Fruit fly (Drosophila melanogaster) whole organism, embryonic: ENCODE measurements around the gene CG10019.
A peak's percentile ranks its signal among the peaks of the same experiment; 100 is the strongest.

Source experiments
- Aef1 ChIP-seq: fragments of 200-800 bp; sonication (Bioruptor generic); IDR thresholded peaks from 3 replicates; pipeline ENCODE4 v1.3.6; 2022; ENCODE audit warnings: missing biosample characterization, missing genetic modification characterization
- Atf-2 ChIP-seq: fragments of 200-800 bp; sonication (Bioruptor generic); optimal IDR thresholded peaks from 2 replicates; lab custom pipeline; 2016; ENCODE audit warnings: missing biosample characterization, missing genetic modification characterization
- Atf6 ChIP-seq: fragments of 200-800 bp; sonication (Bioruptor generic); IDR thresholded peaks from 2 replicates; pipeline ENCODE4 v1.3.6; 2022; ENCODE audit warnings: missing biosample characterization, missing genetic modification characterization
- CG10543 ChIP-seq: fragments of 200-800 bp; sonication (Bioruptor generic); optimal IDR thresholded peaks from 3 replicates; lab custom pipeline; 2017; ENCODE audit warnings: missing biosample characterization, mild to moderate bottlenecking, missing genetic modification characterization, moderate library complexity
- CG11456 ChIP-seq: fragments of 200-800 bp; sonication (Bioruptor generic); IDR thresholded peaks from 3 replicates; pipeline ENCODE4 v1.3.6; 2022; ENCODE audit warnings: missing biosample characterization, missing genetic modification characterization
- CG14965 ChIP-seq: fragments of 200-800 bp; sonication (Bioruptor generic); optimal IDR thresholded peaks from 2 replicates; lab custom pipeline; 2016; ENCODE audit warnings: missing biosample characterization, missing genetic modification characterization, borderline replicate concordance
- CG15011 ChIP-seq: fragments of 200-800 bp; sonication (Bioruptor generic); optimal IDR thresholded peaks from 3 replicates; lab custom pipeline; 2018; ENCODE audit warnings: missing biosample characterization, mild to moderate bottlenecking, missing genetic modification characterization
- CG15269 ChIP-seq: fragments of 200-800 bp; sonication (Bioruptor generic); optimal IDR thresholded peaks from 2 replicates; lab custom pipeline; 2018; ENCODE audit warnings: missing biosample characterization, mild to moderate bottlenecking, missing genetic modification characterization, moderate library complexity
- CG17568 ChIP-seq: fragments of 200-800 bp; sonication (Bioruptor generic); optimal IDR thresholded peaks from 2 replicates; lab custom pipeline; 2018; ENCODE audit warnings: missing biosample characterization, mild to moderate bottlenecking, missing genetic modification characterization, moderate library complexity
- CG1792 ChIP-seq: fragments of 200-800 bp; sonication (Bioruptor generic); optimal IDR thresholded peaks from 2 replicates; lab custom pipeline; 2016; ENCODE audit warnings: missing biosample characterization, missing genetic modification characterization
- CG18262 ChIP-seq: fragments of 200-800 bp; optimal IDR thresholded peaks from 3 replicates; lab custom pipeline; 2019; ENCODE audit warnings: missing biosample characterization, mild to moderate bottlenecking, missing genetic modification characterization, moderate library complexity
- CG18619 ChIP-seq: fragments of 200-800 bp; sonication (Bioruptor generic); optimal IDR thresholded peaks from 3 replicates; lab custom pipeline; 2017; ENCODE audit warnings: missing biosample characterization, mild to moderate bottlenecking, missing genetic modification characterization
- CG33213 ChIP-seq: fragments of 200-800 bp; sonication (Bioruptor generic); optimal IDR thresholded peaks from 3 replicates; lab custom pipeline; 2016; ENCODE audit warnings: missing biosample characterization, missing genetic modification characterization
- CG3838 ChIP-seq: fragments of 200-800 bp; sonication (Bioruptor generic); optimal IDR thresholded peaks from 3 replicates; lab custom pipeline; 2016; ENCODE audit warnings: missing biosample characterization, missing genetic modification characterization
- CG4328 ChIP-seq: fragments of 200-800 bp; sonication (Bioruptor generic); optimal IDR thresholded peaks from 3 replicates; lab custom pipeline; 2017; ENCODE audit warnings: missing biosample characterization, missing genetic modification reagents, missing genetic modification characterization
- CG4360 ChIP-seq: fragments of 200-800 bp; sonication (Bioruptor generic); IDR thresholded peaks from 2 replicates; pipeline ENCODE4 v1.3.6; 2022; ENCODE audit warnings: missing biosample characterization, missing genetic modification characterization
- CG6689 ChIP-seq: fragments of 200-800 bp; sonication (Bioruptor generic); IDR thresholded peaks from 2 replicates; pipeline ENCODE4 v1.3.6; 2022; ENCODE audit warnings: missing biosample characterization, missing genetic modification characterization
- CG7271 ChIP-seq: fragments of 200-800 bp; sonication (Bioruptor generic); optimal IDR thresholded peaks from 2 replicates; lab custom pipeline; 2018; ENCODE audit warnings: missing biosample characterization, mild to moderate bottlenecking, missing genetic modification characterization, moderate library complexity
- CG9609 ChIP-seq: fragments of 200-800 bp; sonication (Bioruptor generic); optimal IDR thresholded peaks from 3 replicates; lab custom pipeline; 2016; ENCODE audit warnings: missing biosample characterization, missing genetic modification characterization
- CHES-1-like ChIP-seq: fragments of 200-800 bp; sonication (Bioruptor generic); optimal IDR thresholded peaks from 2 replicates; lab custom pipeline; 2016; ENCODE audit warnings: missing biosample characterization, missing genetic modification characterization
- Hey ChIP-seq: fragments of 200-800 bp; sonication (Bioruptor generic); optimal IDR thresholded peaks from 3 replicates; lab custom pipeline; 2018; ENCODE audit warnings: missing biosample characterization, mild to moderate bottlenecking, missing genetic modification characterization
- HmgD ChIP-seq: fragments of 200-800 bp; sonication (Bioruptor generic); optimal IDR thresholded peaks from 3 replicates; lab custom pipeline; 2016; ENCODE audit warnings: missing biosample characterization, missing genetic modification characterization
- Jarid2 ChIP-seq: fragments of 200-800 bp; sonication (Bioruptor generic); optimal IDR thresholded peaks from 3 replicates; lab custom pipeline; 2017; ENCODE audit warnings: mild to moderate bottlenecking, missing biosample characterization, missing genetic modification reagents, missing genetic modification characterization
- NC2β ChIP-seq: fragments of 200-800 bp; sonication (Bioruptor generic); optimal IDR thresholded peaks from 2 replicates; lab custom pipeline; 2016; ENCODE audit warnings: missing biosample characterization, missing genetic modification characterization
- Nf-YA ChIP-seq: fragments of 200-800 bp; sonication (Bioruptor generic); IDR thresholded peaks from 2 replicates; pipeline ENCODE4 v1.3.6; 2022; ENCODE audit warnings: missing biosample characterization, missing genetic modification characterization
- Ptx1 ChIP-seq: fragments of 200-800 bp; sonication (Bioruptor generic); IDR thresholded peaks from 2 replicates; pipeline ENCODE4 v1.3.6; 2022; ENCODE audit warnings: missing biosample characterization, missing genetic modification characterization
- Sox102F ChIP-seq: fragments of 200-800 bp; sonication (Bioruptor generic); optimal IDR thresholded peaks from 2 replicates; lab custom pipeline; 2018; ENCODE audit warnings: missing biosample characterization, mild to moderate bottlenecking, missing genetic modification characterization, moderate library complexity
- Xrp1 ChIP-seq: fragments of 200-800 bp; sonication (Bioruptor generic); IDR thresholded peaks from 2 replicates; pipeline ENCODE4 v1.3.6; 2022; ENCODE audit warnings: missing biosample characterization, missing genetic modification characterization
- cad ChIP-seq: fragments of >200 bp; optimal IDR thresholded peaks from 2 replicates; lab custom pipeline; 2017; ENCODE audit warnings: missing biosample characterization, missing genetic modification characterization
- chinmo ChIP-seq: fragments of 200-800 bp; sonication (Bioruptor generic); IDR thresholded peaks from 4 replicates; pipeline ENCODE4 v1.3.6; 2022; ENCODE audit warnings: missing biosample characterization, missing genetic modification characterization; ENCODE audit not compliant: partially characterized antibody
- croc ChIP-seq: fragments of 200-800 bp; sonication (Bioruptor generic); conservative IDR thresholded peaks from 3 replicates; pipeline ENCODE4 v1.3.6; 2022; ENCODE audit warnings: missing biosample characterization, missing genetic modification characterization
- cwo ChIP-seq: fragments of 200-800 bp; sonication (Bioruptor generic); optimal IDR thresholded peaks from 3 replicates; lab custom pipeline; 2017; ENCODE audit warnings: missing biosample characterization, missing genetic modification characterization, mild to moderate bottlenecking, moderate library complexity, missing genetic modification reagents
- dmrt11E ChIP-seq: fragments of 200-800 bp; sonication (Bioruptor generic); optimal IDR thresholded peaks from 3 replicates; lab custom pipeline; 2018; ENCODE audit warnings: missing biosample characterization, mild to moderate bottlenecking, missing genetic modification characterization, moderate library complexity
- dysf ChIP-seq: fragments of 200-800 bp; sonication (Bioruptor generic); IDR thresholded peaks from 3 replicates; pipeline ENCODE4 v1.3.6; 2022; ENCODE audit warnings: missing biosample characterization, missing genetic modification characterization
- exex ChIP-seq: fragments of 200-800 bp; sonication (Bioruptor generic); optimal IDR thresholded peaks from 4 replicates; lab custom pipeline; 2018; ENCODE audit warnings: missing biosample characterization, mild to moderate bottlenecking, missing genetic modification characterization, moderate library complexity
- inv ChIP-seq: fragments of 200-800 bp; sonication (Bioruptor generic); IDR thresholded peaks from 2 replicates; pipeline ENCODE4 v1.3.6; 2022; ENCODE audit warnings: missing biosample characterization, missing genetic modification characterization; ENCODE audit not compliant: partially characterized antibody
- lov ChIP-seq, 2 experiments: fragments of 200-800 bp in 1 of 2; fragments of >200 bp in 1 of 2; sonication (Bioruptor generic) in 1 of 2; IDR thresholded peaks in 1 of 2; optimal IDR thresholded peaks in 1 of 2; 2 replicates in 1 of 2; 3 replicates in 1 of 2; pipeline versions ENCODE4 v1.3.6 to Lab custom; 2017 to 2022; ENCODE audit warnings: missing biosample characterization in 1 of 2, missing genetic modification characterization in 1 of 2
- mirr ChIP-seq: fragments of 200-800 bp; sonication (Bioruptor generic); optimal IDR thresholded peaks from 3 replicates; lab custom pipeline; 2018; ENCODE audit warnings: missing biosample characterization, mild to moderate bottlenecking, missing genetic modification characterization
- odd ChIP-seq: fragments of 200-800 bp; sonication (Bioruptor generic); optimal IDR thresholded peaks from 2 replicates; lab custom pipeline; 2017; ENCODE audit warnings: missing biosample characterization, mild to moderate bottlenecking, missing genetic modification characterization
- run ChIP-seq: fragments of 200-800 bp; sonication (Bioruptor generic); optimal IDR thresholded peaks from 3 replicates; lab custom pipeline; 2018; ENCODE audit warnings: missing biosample characterization, mild to moderate bottlenecking, missing genetic modification characterization
- sd ChIP-seq: fragments of 200-800 bp; sonication (Bioruptor generic); optimal IDR thresholded peaks from 3 replicates; lab custom pipeline; 2018; ENCODE audit warnings: missing biosample characterization, mild to moderate bottlenecking, missing genetic modification characterization, moderate library complexity
- so ChIP-seq: fragments of 200-800 bp; sonication (Bioruptor generic); IDR thresholded peaks from 3 replicates; pipeline ENCODE4 v1.3.6; 2022; ENCODE audit warnings: missing biosample characterization, missing genetic modification characterization
- tll ChIP-seq, 2 experiments: fragments of 200-800 bp in 1 of 2; fragments of >200 bp in 1 of 2; sonication (Bioruptor generic) in 1 of 2; optimal IDR thresholded peaks; 2 replicates each; lab custom pipeline; 2017 to 2019; ENCODE audit warnings: missing biosample characterization in 2 of 2, missing genetic modification characterization in 2 of 2, mild to moderate bottlenecking in 1 of 2, moderate library complexity in 1 of 2
- trem ChIP-seq: fragments of 200-800 bp; optimal IDR thresholded peaks from 3 replicates; lab custom pipeline; 2019; ENCODE audit warnings: missing biosample characterization, mild to moderate bottlenecking, missing genetic modification characterization, moderate library complexity
- trh ChIP-seq: fragments of 200-800 bp; sonication (Bioruptor generic); optimal IDR thresholded peaks from 2 replicates; lab custom pipeline; 2016; ENCODE audit warnings: missing biosample characterization, missing genetic modification characterization
- unpg ChIP-seq: fragments of 200-800 bp; sonication (Bioruptor generic); optimal IDR thresholded peaks from 3 replicates; lab custom pipeline; 2018; ENCODE audit warnings: missing biosample characterization, mild to moderate bottlenecking, missing genetic modification characterization, moderate library complexity
- zen ChIP-seq: fragments of 200-800 bp; sonication (Bioruptor generic); optimal IDR thresholded peaks from 3 replicates; lab custom pipeline; 2018; ENCODE audit warnings: missing biosample characterization, mild to moderate bottlenecking, missing genetic modification characterization, moderate library complexity

The CG10019 gene

DNA sequence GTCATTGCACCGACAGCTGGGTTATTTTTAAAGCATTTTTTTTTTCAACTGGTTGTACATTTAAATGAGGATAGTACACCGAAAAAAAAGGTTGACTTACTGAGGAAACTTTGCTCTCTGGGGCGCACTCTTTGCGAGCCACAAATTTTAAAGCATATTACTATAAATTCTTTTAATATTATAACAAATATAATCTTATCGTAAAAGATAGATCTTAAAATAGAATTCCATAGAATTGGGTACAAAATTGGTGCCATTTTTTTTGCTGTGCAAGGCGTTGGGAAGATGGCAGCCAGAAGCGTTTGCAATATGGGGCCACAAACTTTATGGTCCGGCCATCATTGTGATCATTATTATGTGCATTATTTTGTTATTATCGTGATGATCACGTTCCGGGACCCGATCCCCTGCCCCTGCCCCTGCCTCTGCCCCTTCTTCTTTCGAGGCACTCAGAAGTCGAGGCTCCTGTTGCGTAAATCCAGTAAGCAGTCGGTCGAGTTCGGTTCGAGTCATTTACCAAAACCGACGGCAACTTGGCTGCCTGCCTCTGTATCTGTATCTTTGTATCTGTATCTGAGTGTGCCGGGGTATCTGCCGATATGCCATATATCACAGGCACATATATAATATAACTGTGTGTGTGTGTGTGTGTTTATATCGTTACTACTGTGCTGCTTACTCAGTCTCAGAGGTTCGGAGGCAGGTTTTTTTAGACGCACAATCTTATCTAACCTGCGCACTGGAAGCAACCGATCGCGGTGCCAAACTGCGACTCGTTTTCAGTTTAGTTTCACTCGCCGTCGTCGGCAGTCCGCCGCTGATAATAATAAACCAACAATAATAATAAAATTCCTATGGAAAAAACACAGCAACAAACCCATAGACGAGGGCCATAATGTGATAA lies 48.1 kb downstream of the CG10019 start (continued):
- TF ChIP-seq Nf-YA (GFP tag; lab: Robert Waterston, UW) (no peak), CG11456 (GFP tag; lab: Robert Waterston, UW) (no peak), Atf-2 (GFP tag; lab: Kevin White, UChicago) (no peak), CG9609 (no peak), CG15269 (tag; lab: Kevin White, UChicago) (peak; percentile 42), Ptx1 (GFP tag; lab: Robert Waterston, UW) (peak; percentile 40; the same call in 1 of the 2 replicates), Aef1 (GFP tag; lab: Robert Waterston, UW) (0 out of 3 replicates have a peak, but pooled peaks have one; percentile 18), CG14965 (no peak), CG18619 (peak; percentile 16), Xrp1 (GFP tag; lab: Robert Waterston, UW) (peak; percentile 27; the same call in 1 of the 2 replicates), CG1792 (GFP tag; lab: Kevin White, UChicago) (no peak), NC2β (GFP tag; lab: Kevin White, UChicago) (peak; percentile 4), CG7271 (no peak), cad (peak; percentile 49), inv (GFP tag; lab: Robert Waterston, UW) (no peak), mirr (GFP tag; lab: Kevin White, UChicago) (peak; percentile 78), sd (tag; lab: Kevin White, UChicago) (peak; percentile 72), CG10543 (GFP tag; lab: Kevin White, UChicago) (peak; percentile 83), chinmo (GFP tag; lab: Robert Waterston, UW) (peak; percentile 75; the same call in 1 of the 4 replicates), CG3838 (GFP tag; lab: Kevin White, UChicago) (no peak), Sox102F (GFP tag; lab: Kevin White, UChicago) (peak; percentile 64), odd (GFP tag; lab: Kevin White, UChicago) (peak; percentile 42), trem (tag; lab: Kevin White, UChicago) (no peak), HmgD (no peak), so (GFP tag; lab: Robert Waterston, UW) (0 out of 3 replicates have a peak, but pooled peaks have one; percentile 21), zen (tag; lab: Kevin White, UChicago) (peak; percentile 16), dmrt11E (peak; percentile 42), trh (GFP tag; lab: Kevin White, UChicago) (peak; percentile 38), tll (GFP tag; optimal IDR thresholded peaks at IDR 0.05; lab: Kevin White, UChicago) (peak in 1 of 2 experiments; percentile 67), CG18262 (tag; lab: Kevin White, UChicago) (peak; percentile 57), dysf (GFP tag; lab: Robert Waterston, UW) (peak; percentile 59), unpg (GFP tag; lab: Kevin White, UChicago) (peak; percentile 60), Hey (no peak), run (tag; lab: Kevin White, UChicago) (no peak), croc (GFP tag; lab: Robert Waterston, UW) (no peak), CG15011 (GFP tag; lab: Kevin White, UChicago) (no peak), CG17568 (peak; percentile 21), CG33213 (no peak), cwo (GFP tag; lab: Kevin White, UChicago) (peak; percentile 62), lov (optimal IDR thresholded peaks at IDR 0.05; lab: Kevin White, UChicago) (no peak), lov (GFP tag; IDR thresholded peaks at IDR 0.05; lab: Robert Waterston, UW) (0 out of 3 replicates have a peak, but pooled peaks have one; percentile 72), CG4360 (no peak), CHES-1-like (GFP tag; lab: Kevin White, UChicago) (no peak), exex (peak; percentile 82), CG4328 (GFP tag; lab: Kevin White, UChicago) (no peak), Jarid2 (GFP tag; lab: Kevin White, UChicago) (peak; percentile 7), CG6689 (GFP tag; lab: Robert Waterston, UW) (peak; percentile 51; the same call in 1 of the 2 replicates), Atf6 (GFP tag; lab: Robert Waterston, UW) (0 out of 2 replicates have a peak, but pooled peaks have one; percentile 7)
